Fruit fly (Drosophila melanogaster) whole organism, embryonic: Measurements from ENCODE around the gene CG43210.
A peak's percentile ranks its signal among the peaks of the same experiment; 100 is the strongest.

Experiments used
- B-H2 ChIP-seq: fragments of 200-800 bp; sonication (Bioruptor generic); optimal IDR thresholded peaks from 2 replicates; lab custom pipeline; 2018; ENCODE audit warnings: missing biosample characterization, mild to moderate bottlenecking, missing genetic modification characterization
- CG10462 ChIP-seq: fragments of 200-800 bp; sonication (Bioruptor generic); optimal IDR thresholded peaks from 2 replicates; lab custom pipeline; 2016; ENCODE audit warnings: missing biosample characterization, missing genetic modification characterization
- CG10543 ChIP-seq: fragments of 200-800 bp; sonication (Bioruptor generic); optimal IDR thresholded peaks from 3 replicates; lab custom pipeline; 2017; ENCODE audit warnings: missing biosample characterization, mild to moderate bottlenecking, missing genetic modification characterization, moderate library complexity
- CG11456 ChIP-seq: fragments of 200-800 bp; sonication (Bioruptor generic); IDR thresholded peaks from 3 replicates; pipeline ENCODE4 v1.3.6; 2022; ENCODE audit warnings: missing biosample characterization, missing genetic modification characterization
- CG11695 ChIP-seq: fragments of 200-800 bp; sonication (Bioruptor generic); IDR thresholded peaks from 3 replicates; pipeline ENCODE4 v1.3.6; 2022; ENCODE audit warnings: missing biosample characterization, missing genetic modification characterization
- CG14014 ChIP-seq: fragments of 200-800 bp; sonication (Bioruptor generic); IDR thresholded peaks from 2 replicates; pipeline ENCODE4 v1.3.6; 2022; ENCODE audit warnings: missing biosample characterization, missing genetic modification characterization
- CG14441 ChIP-seq: fragments of 200-800 bp; sonication (Bioruptor generic); IDR thresholded peaks from 2 replicates; pipeline ENCODE4 v1.3.6; 2022; ENCODE audit warnings: missing biosample characterization, missing genetic modification characterization
- CG15514 ChIP-seq: fragments of 200-800 bp; sonication (Bioruptor generic); optimal IDR thresholded peaks from 3 replicates; lab custom pipeline; 2017; ENCODE audit warnings: missing biosample characterization, missing genetic modification characterization, mild to moderate bottlenecking, moderate library complexity, missing genetic modification reagents
- CG16863 ChIP-seq: fragments of 200-800 bp; sonication (Bioruptor generic); optimal IDR thresholded peaks from 3 replicates; lab custom pipeline; 2016; ENCODE audit warnings: missing biosample characterization, missing genetic modification characterization
- CG17359 ChIP-seq: fragments of 200-800 bp; sonication (Bioruptor generic); optimal IDR thresholded peaks from 3 replicates; lab custom pipeline; 2018; ENCODE audit warnings: missing biosample characterization, mild to moderate bottlenecking, missing genetic modification characterization, moderate library complexity
- CG17612 ChIP-seq: fragments of 200-800 bp; sonication (Bioruptor generic); IDR thresholded peaks from 2 replicates; pipeline ENCODE4 v1.3.6; 2022; ENCODE audit warnings: missing biosample characterization, missing genetic modification characterization
- CG31365 ChIP-seq: fragments of 200-800 bp; sonication (Bioruptor generic); optimal IDR thresholded peaks from 2 replicates; lab custom pipeline; 2018; ENCODE audit warnings: missing biosample characterization, mild to moderate bottlenecking, missing genetic modification characterization
- CG32767 ChIP-seq: fragments of 200-800 bp; sonication (Bioruptor generic); IDR thresholded peaks from 2 replicates; pipeline ENCODE4 v1.3.6; 2022; ENCODE audit warnings: missing biosample characterization, missing genetic modification characterization
- CG3995 ChIP-seq: fragments of 200-800 bp; sonication (Bioruptor generic); optimal IDR thresholded peaks from 3 replicates; lab custom pipeline; 2016; ENCODE audit warnings: missing biosample characterization, missing genetic modification characterization
- CG4730 ChIP-seq: fragments of 200-800 bp; sonication (Bioruptor generic); IDR thresholded peaks from 2 replicates; pipeline ENCODE4 v1.3.6; 2022; ENCODE audit warnings: missing biosample characterization, missing genetic modification characterization
- CG4854 ChIP-seq: fragments of 200-800 bp; sonication (Bioruptor generic); optimal IDR thresholded peaks from 2 replicates; lab custom pipeline; 2016; ENCODE audit warnings: missing biosample characterization, missing genetic modification characterization, inconsistent platforms
- CG5245 ChIP-seq: fragments of 200-800 bp; sonication (Bioruptor generic); optimal IDR thresholded peaks from 3 replicates; lab custom pipeline; 2016; ENCODE audit warnings: missing biosample characterization, missing genetic modification characterization
- CG5953 ChIP-seq: fragments of 200-800 bp; sonication (Bioruptor generic); IDR thresholded peaks from 2 replicates; pipeline ENCODE4 v1.3.6; 2022; ENCODE audit warnings: missing biosample characterization, missing genetic modification characterization
- CG6272 ChIP-seq: fragments of 200-800 bp; sonication (Bioruptor generic); IDR thresholded peaks from 2 replicates; pipeline ENCODE4 v1.3.6; 2022; ENCODE audit warnings: missing biosample characterization, missing genetic modification characterization
- CG6765 ChIP-seq: fragments of 200-800 bp; sonication (Bioruptor generic); optimal IDR thresholded peaks from 3 replicates; lab custom pipeline; 2017; ENCODE audit warnings: missing biosample characterization, mild to moderate bottlenecking, missing genetic modification characterization
- CG8359 ChIP-seq: fragments of 200-800 bp; sonication (Bioruptor generic); optimal IDR thresholded peaks from 2 replicates; lab custom pipeline; 2017; ENCODE audit warnings: missing biosample characterization, mild to moderate bottlenecking, missing genetic modification characterization, borderline replicate concordance
- CG9609 ChIP-seq: fragments of 200-800 bp; sonication (Bioruptor generic); optimal IDR thresholded peaks from 3 replicates; lab custom pipeline; 2016; ENCODE audit warnings: missing biosample characterization, missing genetic modification characterization
- CG9876 ChIP-seq: fragments of 200-800 bp; sonication (Bioruptor generic); optimal IDR thresholded peaks from 2 replicates; lab custom pipeline; 2016; ENCODE audit warnings: missing biosample characterization, missing genetic modification characterization
- D19B ChIP-seq: fragments of 200-800 bp; sonication (Bioruptor generic); optimal IDR thresholded peaks from 2 replicates; lab custom pipeline; 2017; ENCODE audit warnings: missing biosample characterization, mild to moderate bottlenecking, missing genetic modification characterization
- Dp ChIP-seq: fragments of 200-800 bp; sonication (Bioruptor generic); optimal IDR thresholded peaks from 2 replicates; lab custom pipeline; 2018; ENCODE audit warnings: missing biosample characterization, mild to moderate bottlenecking, missing genetic modification characterization, moderate library complexity
- Fer3 ChIP-seq: fragments of 200-800 bp; sonication (Bioruptor generic); optimal IDR thresholded peaks from 2 replicates; lab custom pipeline; 2018; ENCODE audit warnings: missing biosample characterization, mild to moderate bottlenecking, missing genetic modification characterization, moderate library complexity
- MTF-1 ChIP-seq: fragments of 200-800 bp; sonication (Bioruptor generic); optimal IDR thresholded peaks from 2 replicates; lab custom pipeline; 2018; ENCODE audit warnings: missing biosample characterization, mild to moderate bottlenecking, missing genetic modification characterization, borderline replicate concordance
- Neu2 ChIP-seq: fragments of 200-800 bp; sonication (Bioruptor generic); optimal IDR thresholded peaks from 3 replicates; lab custom pipeline; 2016; ENCODE audit warnings: missing biosample characterization, missing genetic modification characterization, borderline replicate concordance
- Poxn ChIP-seq: fragments of 200-800 bp; sonication (Bioruptor generic); IDR thresholded peaks from 2 replicates; pipeline ENCODE4 v1.3.6; 2022; ENCODE audit warnings: missing biosample characterization, missing genetic modification characterization
- Ravus ChIP-seq: fragments of 200-800 bp; sonication (Bioruptor generic); IDR thresholded peaks from 2 replicates; pipeline ENCODE4 v1.3.6; 2022; ENCODE audit warnings: missing biosample characterization, missing genetic modification characterization
- Side ChIP-seq: fragments of 200-800 bp; sonication (Bioruptor generic); optimal IDR thresholded peaks from 2 replicates; lab custom pipeline; 2016; ENCODE audit warnings: missing biosample characterization, missing genetic modification characterization
- Sry-β ChIP-seq: fragments of 200-800 bp; sonication (Bioruptor generic); optimal IDR thresholded peaks from 2 replicates; lab custom pipeline; 2018; ENCODE audit warnings: missing biosample characterization, mild to moderate bottlenecking, missing genetic modification characterization, moderate library complexity
- chm ChIP-seq: fragments of 200-800 bp; sonication (Bioruptor generic); IDR thresholded peaks from 2 replicates; pipeline ENCODE4 v1.3.6; 2022; ENCODE audit warnings: missing biosample characterization, missing genetic modification characterization
- chn ChIP-seq: fragments of 200-800 bp; sonication (Bioruptor generic); optimal IDR thresholded peaks from 2 replicates; lab custom pipeline; 2016; ENCODE audit warnings: missing biosample characterization, missing genetic modification characterization
- crol ChIP-seq: fragments of 200-800 bp; sonication (Bioruptor generic); IDR thresholded peaks from 2 replicates; pipeline ENCODE4 v1.3.6; 2022; ENCODE audit warnings: missing biosample characterization, missing genetic modification characterization
- dan ChIP-seq: fragments of 200-800 bp; sonication (Bioruptor generic); IDR thresholded peaks from 2 replicates; pipeline ENCODE4 v1.3.6; 2022; ENCODE audit warnings: missing biosample characterization, missing genetic modification characterization
- dmrt11E ChIP-seq: fragments of 200-800 bp; sonication (Bioruptor generic); optimal IDR thresholded peaks from 3 replicates; lab custom pipeline; 2018; ENCODE audit warnings: missing biosample characterization, mild to moderate bottlenecking, missing genetic modification characterization, moderate library complexity
- dysf ChIP-seq: fragments of 200-800 bp; sonication (Bioruptor generic); IDR thresholded peaks from 3 replicates; pipeline ENCODE4 v1.3.6; 2022; ENCODE audit warnings: missing biosample characterization, missing genetic modification characterization
- fru ChIP-seq: fragments of >200 bp; optimal IDR thresholded peaks from 2 replicates; lab custom pipeline; 2017
- gfzf ChIP-seq: fragments of 200-800 bp; sonication (Bioruptor generic); optimal IDR thresholded peaks from 2 replicates; lab custom pipeline; 2016; ENCODE audit warnings: missing biosample characterization, mild to moderate bottlenecking, missing genetic modification characterization, moderate library complexity
- hkb ChIP-seq, 2 experiments: fragments of 200-800 bp in 1 of 2; fragments of >200 bp in 1 of 2; sonication (Bioruptor generic) in 1 of 2; IDR thresholded peaks in 1 of 2; optimal IDR thresholded peaks in 1 of 2; 2 replicates each; pipeline versions ENCODE4 v1.3.6 to Lab custom; 2017 to 2022; ENCODE audit warnings: missing biosample characterization in 1 of 2, missing genetic modification characterization in 1 of 2
- kah ChIP-seq: fragments of 200-800 bp; sonication (Bioruptor generic); optimal IDR thresholded peaks from 2 replicates; lab custom pipeline; 2018; ENCODE audit warnings: missing biosample characterization, mild to moderate bottlenecking, missing genetic modification characterization
- klu ChIP-seq: fragments of 200-800 bp; sonication (Bioruptor generic); IDR thresholded peaks from 2 replicates; pipeline ENCODE4 v1.3.6; 2022; ENCODE audit warnings: missing biosample characterization, missing genetic modification characterization
- mld ChIP-seq: fragments of 200-800 bp; sonication (Bioruptor generic); IDR thresholded peaks from 3 replicates; pipeline ENCODE4 v1.3.6; 2022; ENCODE audit warnings: missing biosample characterization, missing genetic modification characterization; ENCODE audit not compliant: partially characterized antibody
- pita ChIP-seq: fragments of 200-800 bp; sonication (Bioruptor generic); optimal IDR thresholded peaks from 2 replicates; lab custom pipeline; 2017; ENCODE audit warnings: missing biosample characterization, mild to moderate bottlenecking, missing genetic modification characterization
- sim ChIP-seq: fragments of 200-800 bp; sonication (Bioruptor generic); IDR thresholded peaks from 2 replicates; pipeline ENCODE4 v1.3.6; 2022; ENCODE audit warnings: missing biosample characterization, missing genetic modification characterization
- slbo ChIP-seq: fragments of 200-800 bp; sonication (Bioruptor generic); IDR thresholded peaks from 2 replicates; pipeline ENCODE4 v1.3.6; 2022; ENCODE audit warnings: missing biosample characterization, missing genetic modification characterization
- tll ChIP-seq, 2 experiments: fragments of 200-800 bp in 1 of 2; fragments of >200 bp in 1 of 2; sonication (Bioruptor generic) in 1 of 2; optimal IDR thresholded peaks; 2 replicates each; lab custom pipeline; 2017 to 2019; ENCODE audit warnings: missing biosample characterization in 2 of 2, missing genetic modification characterization in 2 of 2, mild to moderate bottlenecking in 1 of 2, moderate library complexity in 1 of 2
- trh ChIP-seq: fragments of 200-800 bp; sonication (Bioruptor generic); optimal IDR thresholded peaks from 2 replicates; lab custom pipeline; 2016; ENCODE audit warnings: missing biosample characterization, missing genetic modification characterization
- ttk ChIP-seq: fragments of 200-800 bp; sonication (Bioruptor generic); IDR thresholded peaks from 2 replicates; pipeline ENCODE4 v2.1.2; 2022; ENCODE audit warnings: missing biosample characterization, missing genetic modification characterization

The CG43210 gene

DNA sequence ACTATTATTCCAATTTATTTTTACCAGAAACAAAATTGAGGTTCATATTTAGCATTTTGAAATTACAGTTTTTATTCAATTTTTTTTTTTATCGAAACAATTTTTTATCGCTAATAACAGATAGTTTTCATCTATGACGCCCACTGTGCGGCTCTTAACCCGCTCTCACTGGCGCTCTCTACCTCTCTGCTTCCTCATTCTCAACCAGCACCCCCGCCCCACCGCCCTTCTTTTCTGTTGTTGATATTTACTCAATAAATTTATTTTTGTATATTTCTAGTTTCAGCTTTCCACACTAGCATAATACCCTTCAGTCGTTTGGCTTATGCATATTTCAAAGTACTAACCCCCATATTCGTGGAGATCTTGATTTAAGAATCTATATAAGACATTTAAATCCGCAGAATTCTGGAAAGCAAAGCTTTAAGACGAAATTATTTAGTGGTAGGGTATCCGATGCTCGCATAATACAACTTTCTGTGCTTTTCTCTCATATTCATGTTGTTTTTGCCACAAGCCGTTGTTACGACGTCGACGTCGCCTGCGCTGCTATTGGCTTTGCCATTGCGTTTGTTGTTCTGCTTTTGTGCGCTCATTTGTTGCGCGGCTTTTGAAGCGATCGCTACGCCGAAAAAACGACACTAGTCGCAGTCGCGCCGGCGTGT, 19.0 kb upstream of the CG43210 start (continued):
- TF ChIP-seq CG9876 (GFP tag; lab: Kevin White, UChicago) (peak; percentile 93), Dp (GFP tag; lab: Kevin White, UChicago) (peak; percentile 23), CG3995 (GFP tag; lab: Kevin White, UChicago) (peak; percentile 67), CG11695 (GFP tag; lab: Robert Waterston, UW) (peak; percentile 95), ttk (peak; percentile 95), Ravus (peak; percentile 84), hkb (optimal IDR thresholded peaks at IDR 0.05; lab: Kevin White, UChicago) (peak; percentile 40), hkb (GFP tag; IDR thresholded peaks at IDR 0.05; lab: Robert Waterston, UW) (peak; percentile 97), CG6272 (GFP tag; lab: Robert Waterston, UW) (peak; percentile 86), Sry-β (GFP tag; lab: Kevin White, UChicago) (peak; percentile 77), CG14014 (GFP tag; lab: Robert Waterston, UW) (peak; percentile 91), CG10462 (GFP tag; lab: Kevin White, UChicago) (peak; percentile 91), Side (peak; percentile 94), CG9609 (GFP tag; lab: Kevin White, UChicago) (peak; percentile 95), CG32767 (GFP tag; lab: Robert Waterston, UW) (peak; percentile 89), tll (GFP tag; optimal IDR thresholded peaks at IDR 0.05; lab: Kevin White, UChicago) (no peak), chn (peak; percentile 97), mld (GFP tag; lab: Robert Waterston, UW) (no peak), Poxn (GFP tag; lab: Robert Waterston, UW) (peak; percentile 71), MTF-1 (peak; percentile 94), dmrt11E (tag; lab: Kevin White, UChicago) (peak; percentile 95), CG5953 (GFP tag; lab: Robert Waterston, UW) (peak; percentile 75), gfzf (GFP tag; lab: Kevin White, UChicago) (peak; percentile 31), kah (GFP tag; lab: Kevin White, UChicago) (peak; percentile 90), CG14441 (GFP tag; lab: Robert Waterston, UW) (peak; percentile 94), chm (GFP tag; lab: Robert Waterston, UW) (no peak; the same call in none of the 2 replicates), dan (GFP tag; lab: Robert Waterston, UW) (peak; percentile 67), klu (GFP tag; lab: Robert Waterston, UW) (peak; percentile 93), CG6765 (GFP tag; lab: Kevin White, UChicago) (peak; percentile 77), CG16863 (GFP tag; lab: Kevin White, UChicago) (peak; percentile 97), CG10543 (GFP tag; lab: Kevin White, UChicago) (peak; percentile 99), CG11456 (GFP tag; lab: Robert Waterston, UW) (peak; percentile 96), CG5245 (GFP tag; lab: Kevin White, UChicago) (peak; percentile 95), D19B (GFP tag; lab: Kevin White, UChicago) (peak; percentile 90), CG17359 (tag; lab: Kevin White, UChicago) (peak; percentile 97), Fer3 (tag; lab: Kevin White, UChicago) (peak; percentile 95), Neu2 (GFP tag; lab: Kevin White, UChicago) (peak; percentile 82), CG31365 (tag; lab: Kevin White, UChicago) (peak; percentile 86), pita (no peak), dysf (GFP tag; lab: Robert Waterston, UW) (peak; percentile 97), crol (GFP tag; lab: Robert Waterston, UW) (peak; percentile 98), trh (GFP tag; lab: Kevin White, UChicago) (peak; percentile 94), CG15514 (GFP tag; lab: Kevin White, UChicago) (peak; percentile 89), sim (GFP tag; lab: Robert Waterston, UW) (peak; percentile 84), CG4854 (GFP tag; lab: Kevin White, UChicago) (peak; percentile 98), B-H2 (GFP tag; lab: Kevin White, UChicago) (peak; percentile 91), fru (lab: Kevin White, UChicago) (no peak), CG17612 (GFP tag; lab: Robert Waterston, UW) (peak; percentile 92), CG4730 (peak; percentile 92), slbo (peak; percentile 95), CG8359 (peak; percentile 93)
